Fruit fly (Drosophila melanogaster): ENCODE measurements around the gene CG14260.

- TF ChIP-seq Myc (optimal IDR thresholded peaks at IDR 0.05) = no peak
- no peak for TF ChIP-seq insv (optimal IDR thresholded peaks at IDR 0.05)
- TF ChIP-seq h (optimal IDR thresholded peaks at IDR 0.05) = no peak
- TF ChIP-seq ttk (optimal IDR thresholded peaks at IDR 0.05) = no peak
- TF ChIP-seq psq (optimal IDR thresholded peaks at IDR 0.05) = no peak
These were observed 24.3 kb upstream of the CG14260 start, which contains the start of gene CG17991 for dm6 chr3R:27240967-27241366.
